Fruit fly (Drosophila melanogaster): ENCODE measurements around the gene AP-2sigma.

- no peak for TF ChIP-seq CG8944 (GFP tag; optimal IDR thresholded peaks at IDR 0.05)
- no peak for TF ChIP-seq h (optimal IDR thresholded peaks at IDR 0.05)
- TF ChIP-seq ase (GFP tag; IDR thresholded peaks at IDR 0.05): no peak
- TF ChIP-seq zen2 (GFP tag; IDR thresholded peaks at IDR 0.05; ENCODE audit: partially characterized antibody): no peak
- no peak for TF ChIP-seq bsh (GFP tag; optimal IDR thresholded peaks at IDR 0.05)
Measured at dm6 chr3R:21224230-21224629, 45.6 kb downstream of the AP-2sigma start.
